Fruit fly (Drosophila melanogaster) whole organism, embryonic: ENCODE measurements around the gene Parg.

Experiments
- CG12155 ChIP-seq: fragments of 200-800 bp; sonication (Bioruptor generic); optimal IDR thresholded peaks from 3 replicates; lab custom pipeline; 2016; ENCODE audit warnings: missing biosample characterization, missing genetic modification characterization
- CG12236 ChIP-seq: fragments of 200-800 bp; sonication (Bioruptor generic); optimal IDR thresholded peaks from 2 replicates; lab custom pipeline; 2016; ENCODE audit warnings: missing biosample characterization, missing genetic modification characterization
- CG12659 ChIP-seq: fragments of 200-800 bp; sonication (Bioruptor generic); optimal IDR thresholded peaks from 3 replicates; lab custom pipeline; 2017; ENCODE audit warnings: mild to moderate bottlenecking, missing biosample characterization, missing genetic modification reagents, missing genetic modification characterization
- CG13424 ChIP-seq: fragments of 200-800 bp; sonication (Bioruptor generic); optimal IDR thresholded peaks from 2 replicates; lab custom pipeline; 2019; ENCODE audit warnings: missing biosample characterization, mild to moderate bottlenecking, missing genetic modification characterization, moderate library complexity
- CG15073 ChIP-seq: fragments of 200-800 bp; sonication (Bioruptor generic); optimal IDR thresholded peaks from 2 replicates; lab custom pipeline; 2016; ENCODE audit warnings: missing biosample characterization, missing genetic modification characterization
- CG1529 ChIP-seq: fragments of 200-800 bp; sonication (Bioruptor generic); optimal IDR thresholded peaks from 3 replicates; lab custom pipeline; 2018; ENCODE audit warnings: missing biosample characterization, missing genetic modification characterization
- CG15696 ChIP-seq: fragments of 200-800 bp; sonication (Bioruptor generic); optimal IDR thresholded peaks from 2 replicates; lab custom pipeline; 2019; ENCODE audit warnings: missing biosample characterization, mild to moderate bottlenecking, missing genetic modification characterization, moderate library complexity
- CG17328 ChIP-seq: fragments of 200-800 bp; sonication (Bioruptor generic); IDR thresholded peaks from 2 replicates; pipeline ENCODE4 v1.3.6; 2022; ENCODE audit warnings: missing biosample characterization, missing genetic modification characterization
- CG18011 ChIP-seq: fragments of 200-800 bp; sonication (Bioruptor generic); optimal IDR thresholded peaks from 2 replicates; lab custom pipeline; 2017; ENCODE audit warnings: missing biosample characterization, missing genetic modification characterization, mild to moderate bottlenecking, moderate library complexity, missing genotype
- CG1832 ChIP-seq: fragments of 200-800 bp; sonication (Bioruptor generic); optimal IDR thresholded peaks from 2 replicates; lab custom pipeline; 2017; ENCODE audit warnings: missing biosample characterization, mild to moderate bottlenecking, missing genetic modification characterization, inconsistent platforms
- CG18599 ChIP-seq: fragments of 200-800 bp; sonication (Bioruptor generic); optimal IDR thresholded peaks from 3 replicates; lab custom pipeline; 2017; ENCODE audit warnings: missing biosample characterization, missing genetic modification characterization, mild to moderate bottlenecking, moderate library complexity, missing genetic modification reagents
- CG2116 ChIP-seq: fragments of 200-800 bp; sonication (Bioruptor generic); optimal IDR thresholded peaks from 3 replicates; lab custom pipeline; 2018; ENCODE audit warnings: missing biosample characterization, mild to moderate bottlenecking, missing genetic modification characterization
- CG2712 ChIP-seq: fragments of 200-800 bp; optimal IDR thresholded peaks from 3 replicates; lab custom pipeline; 2019; ENCODE audit warnings: missing biosample characterization, mild to moderate bottlenecking, missing genetic modification characterization, moderate library complexity
- CG2889 ChIP-seq: fragments of 200-800 bp; sonication (Bioruptor generic); IDR thresholded peaks from 3 replicates; pipeline ENCODE4 v1.3.6; 2022; ENCODE audit warnings: missing biosample characterization, missing genetic modification characterization
- CG30403 ChIP-seq: fragments of 200-800 bp; sonication (Bioruptor generic); optimal IDR thresholded peaks from 3 replicates; lab custom pipeline; 2016; ENCODE audit warnings: missing biosample characterization, missing genetic modification characterization
- CG30431 ChIP-seq: fragments of 200-800 bp; sonication (Bioruptor generic); optimal IDR thresholded peaks from 2 replicates; lab custom pipeline; 2017; ENCODE audit warnings: missing biosample characterization, missing genetic modification characterization
- CG31388 ChIP-seq: fragments of 200-800 bp; sonication (Bioruptor generic); optimal IDR thresholded peaks from 2 replicates; lab custom pipeline; 2016; ENCODE audit warnings: missing biosample characterization, missing genetic modification characterization
- CG34376 ChIP-seq: fragments of 200-800 bp; sonication (Bioruptor generic); optimal IDR thresholded peaks from 2 replicates; lab custom pipeline; 2018; ENCODE audit warnings: missing biosample characterization, mild to moderate bottlenecking, missing genetic modification characterization
- CG3726 ChIP-seq: fragments of 200-800 bp; sonication (Bioruptor generic); IDR thresholded peaks from 3 replicates; pipeline ENCODE4, ENCODE4 v1.3.6; 2022; ENCODE audit warnings: missing biosample characterization, missing genetic modification characterization
- CG4360 ChIP-seq: fragments of 200-800 bp; sonication (Bioruptor generic); IDR thresholded peaks from 2 replicates; pipeline ENCODE4 v1.3.6; 2022; ENCODE audit warnings: missing biosample characterization, missing genetic modification characterization
- CG8281 ChIP-seq: fragments of 200-800 bp; sonication (Bioruptor generic); optimal IDR thresholded peaks from 2 replicates; lab custom pipeline; 2018; ENCODE audit warnings: missing biosample characterization, mild to moderate bottlenecking, missing genetic modification characterization, moderate library complexity
- Dad ChIP-seq: fragments of 200-800 bp; sonication (Bioruptor generic); optimal IDR thresholded peaks from 3 replicates; lab custom pipeline; 2016; ENCODE audit warnings: missing biosample characterization, missing genetic modification characterization
- Gug ChIP-seq: fragments of 200-800 bp; sonication (Bioruptor generic); IDR thresholded peaks from 4 replicates; pipeline ENCODE4 v1.3.6; 2022; ENCODE audit warnings: missing biosample characterization, missing genetic modification characterization
- H15 ChIP-seq: fragments of 200-800 bp; sonication (Bioruptor generic); IDR thresholded peaks from 3 replicates; pipeline ENCODE4 v1.3.6; 2022; ENCODE audit warnings: missing biosample characterization, missing genetic modification characterization
- H2.0 ChIP-seq: fragments of 200-800 bp; sonication (Bioruptor generic); IDR thresholded peaks from 2 replicates; pipeline ENCODE4 v1.3.6; 2022; ENCODE audit warnings: missing biosample characterization, missing genetic modification characterization
- Hr51 ChIP-seq, 2 experiments: fragments of 200-800 bp; sonication (Bioruptor generic); optimal IDR thresholded peaks; 2 replicates in 1 of 2; 3 replicates in 1 of 2; lab custom pipeline; 2016 to 2018; ENCODE audit warnings: missing biosample characterization in 2 of 2, missing genetic modification characterization in 2 of 2, mild to moderate bottlenecking in 1 of 2, moderate library complexity in 1 of 2
- Hr78 ChIP-seq, 2 experiments: fragments of 200-800 bp in 1 of 2; fragments of >200 bp in 1 of 2; sonication (Bioruptor generic) in 1 of 2; optimal IDR thresholded peaks; 2 replicates each; lab custom pipeline; 2017 to 2019; ENCODE audit warnings: missing biosample characterization in 2 of 2, missing genetic modification characterization in 2 of 2, mild to moderate bottlenecking in 1 of 2, moderate library complexity in 1 of 2
- Myb ChIP-seq: fragments of 200-800 bp; sonication (Bioruptor generic); optimal IDR thresholded peaks from 2 replicates; lab custom pipeline; 2016; ENCODE audit warnings: missing biosample characterization, missing genetic modification characterization
- NFAT ChIP-seq: fragments of 200-800 bp; sonication (Bioruptor generic); IDR thresholded peaks from 2 replicates; pipeline ENCODE4 v1.3.6; 2022; ENCODE audit warnings: missing biosample characterization, missing genetic modification characterization
- NK7.1 ChIP-seq: fragments of 200-800 bp; sonication (Bioruptor generic); optimal IDR thresholded peaks from 3 replicates; lab custom pipeline; 2016; ENCODE audit warnings: missing biosample characterization, missing genetic modification characterization
- Neu2 ChIP-seq: fragments of 200-800 bp; sonication (Bioruptor generic); optimal IDR thresholded peaks from 3 replicates; lab custom pipeline; 2016; ENCODE audit warnings: missing biosample characterization, missing genetic modification characterization, borderline replicate concordance
- Stat92E ChIP-seq, 3 experiments: fragments of >200 bp in 2 of 3; fragments of 200-800 bp in 1 of 3; sonication (Bioruptor generic) in 1 of 3; optimal IDR thresholded peaks; 2 replicates each; lab custom pipeline; 2017 to 2019; ENCODE audit warnings: missing biosample characterization in 3 of 3, missing genetic modification characterization in 3 of 3, mild to moderate bottlenecking in 1 of 3, moderate library complexity in 1 of 3
- Trl ChIP-seq, 3 experiments: fragments of >200 bp in 2 of 3; fragments of 200-800 bp in 1 of 3; sonication (Bioruptor generic) in 1 of 3; optimal IDR thresholded peaks; 2 replicates in 1 of 3; 3 replicates in 2 of 3; lab custom pipeline; 2016 to 2017; ENCODE audit warnings: missing biosample characterization in 1 of 3, missing genetic modification characterization in 1 of 3
- Xrp1 ChIP-seq: fragments of 200-800 bp; sonication (Bioruptor generic); IDR thresholded peaks from 2 replicates; pipeline ENCODE4 v1.3.6; 2022; ENCODE audit warnings: missing biosample characterization, missing genetic modification characterization
- cato ChIP-seq: fragments of 200-800 bp; sonication (Bioruptor generic); optimal IDR thresholded peaks from 2 replicates; lab custom pipeline; 2016; ENCODE audit warnings: missing biosample characterization, missing genetic modification characterization, borderline replicate concordance
- cg ChIP-seq: fragments of 200-800 bp; sonication (Bioruptor generic); optimal IDR thresholded peaks from 3 replicates; lab custom pipeline; 2019; ENCODE audit warnings: missing biosample characterization, mild to moderate bottlenecking, missing genetic modification characterization, moderate library complexity
- crol ChIP-seq: fragments of 200-800 bp; sonication (Bioruptor generic); IDR thresholded peaks from 2 replicates; pipeline ENCODE4 v1.3.6; 2022; ENCODE audit warnings: missing biosample characterization, missing genetic modification characterization
- crp ChIP-seq, 2 experiments: fragments of 200-800 bp; sonication (Bioruptor generic); optimal IDR thresholded peaks; 2 replicates in 1 of 2; 3 replicates in 1 of 2; lab custom pipeline; 2017; ENCODE audit warnings: missing biosample characterization in 2 of 2, missing genetic modification characterization in 2 of 2, mild to moderate bottlenecking in 1 of 2, moderate library complexity in 1 of 2
- ems ChIP-seq: fragments of 200-800 bp; sonication (Bioruptor generic); optimal IDR thresholded peaks from 3 replicates; lab custom pipeline; 2016; ENCODE audit warnings: missing biosample characterization, missing genetic modification characterization
- gt ChIP-seq: fragments of 200-800 bp; sonication (Bioruptor generic); IDR thresholded peaks from 2 replicates; pipeline ENCODE4 v1.3.6; 2022; ENCODE audit warnings: missing biosample characterization, missing genetic modification characterization
- kah ChIP-seq: fragments of 200-800 bp; sonication (Bioruptor generic); optimal IDR thresholded peaks from 2 replicates; lab custom pipeline; 2018; ENCODE audit warnings: missing biosample characterization, mild to moderate bottlenecking, missing genetic modification characterization
- knrl ChIP-seq: fragments of 200-800 bp; sonication (Bioruptor generic); IDR thresholded peaks from 3 replicates; pipeline ENCODE4 v1.3.6; 2022; ENCODE audit warnings: missing biosample characterization, missing genetic modification characterization; ENCODE audit not compliant: partially characterized antibody
- luna ChIP-seq: fragments of 200-800 bp; sonication (Bioruptor generic); optimal IDR thresholded peaks from 2 replicates; lab custom pipeline; 2016; ENCODE audit warnings: missing biosample characterization, missing genetic modification characterization
- sima ChIP-seq: fragments of 200-800 bp; sonication (Bioruptor generic); optimal IDR thresholded peaks from 2 replicates; lab custom pipeline; 2016; ENCODE audit warnings: missing biosample characterization, missing genetic modification characterization
- tap ChIP-seq: fragments of 200-800 bp; optimal IDR thresholded peaks from 3 replicates; lab custom pipeline; 2019; ENCODE audit warnings: missing biosample characterization, mild to moderate bottlenecking, missing genetic modification characterization, moderate library complexity
- tgo ChIP-seq: fragments of 200-800 bp; sonication (Bioruptor generic); IDR thresholded peaks from 3 replicates; pipeline ENCODE4 v1.3.6; 2022; ENCODE audit warnings: missing biosample characterization, missing genetic modification characterization
- zf30C ChIP-seq: fragments of 200-800 bp; sonication (Bioruptor generic); optimal IDR thresholded peaks from 3 replicates; lab custom pipeline; 2018; ENCODE audit warnings: missing biosample characterization, mild to moderate bottlenecking, missing genetic modification characterization

The Parg gene

DNA sequence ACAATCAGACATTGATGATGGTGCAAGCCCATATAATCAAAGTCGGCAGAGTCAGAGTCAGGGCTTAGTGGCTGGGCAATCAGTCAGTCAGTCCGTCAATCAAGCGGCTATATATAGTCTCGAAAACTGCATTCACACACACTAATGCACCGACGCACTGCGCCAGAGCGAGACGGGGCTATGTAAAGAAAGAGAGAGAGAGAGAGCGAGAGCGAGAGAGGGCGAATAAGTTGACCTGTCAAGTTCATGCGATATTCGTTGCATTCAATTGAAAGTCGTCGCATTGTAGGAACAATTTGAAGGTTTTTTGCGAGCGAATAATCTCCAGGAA, 11.1 kb upstream of the Parg start:
- no peak for TF ChIP-seq H2.0 (GFP tag; lab: Robert Waterston, UW)
- peak; percentile 56 for TF ChIP-seq CG1832 (GFP tag; lab: Kevin White, UChicago)
- peak in 1 of 2 experiments; percentile 96 for TF ChIP-seq Hr78 (GFP tag; optimal IDR thresholded peaks at IDR 0.05; lab: Kevin White, UChicago)
- TF ChIP-seq kah (GFP tag; lab: Kevin White, UChicago), result no peak
- peak; percentile 64 for TF ChIP-seq cg (GFP tag; lab: Kevin White, UChicago)
- peak; percentile 17 to 26 for TF ChIP-seq Trl (optimal IDR thresholded peaks at IDR 0.05; lab: Kevin White, UChicago)
- no peak for TF ChIP-seq Trl (GFP tag; optimal IDR thresholded peaks at IDR 0.05; lab: Kevin White, UChicago)
- TF ChIP-seq CG8281 (tag; lab: Kevin White, UChicago), result peak; percentile 94

DNA sequence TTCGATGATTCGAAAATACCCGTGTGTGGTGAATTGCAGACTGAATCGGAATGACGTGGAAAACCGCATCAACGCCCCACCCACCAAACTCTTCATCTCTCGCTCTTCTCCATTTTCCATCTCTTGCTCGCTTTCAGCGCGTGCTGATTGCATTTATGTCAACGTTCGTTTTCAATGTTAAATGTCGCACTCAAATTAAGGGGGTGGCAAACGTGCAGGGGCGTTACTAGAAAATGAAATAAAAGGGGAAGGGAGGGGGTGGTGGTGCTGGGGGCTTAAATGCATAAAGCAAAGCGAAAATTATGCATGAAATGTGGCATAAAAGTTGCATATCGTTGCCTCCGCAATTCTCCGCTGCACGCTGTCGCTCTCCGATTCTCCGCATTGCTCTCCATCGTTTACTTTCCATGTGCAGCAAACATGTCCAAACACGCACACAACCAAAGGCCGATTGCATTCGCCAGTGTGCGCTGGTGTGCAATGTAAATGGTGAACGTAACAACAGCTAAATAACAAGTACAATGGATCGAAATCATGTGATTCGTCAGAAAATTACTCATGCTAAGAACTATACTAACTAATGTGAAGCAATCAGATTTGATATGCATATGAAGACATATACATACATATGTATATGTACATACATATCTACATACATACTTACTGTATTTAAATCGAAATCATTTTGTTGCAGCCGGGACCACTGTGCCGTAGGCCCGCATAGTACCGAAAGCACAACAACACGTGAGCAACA, 10.6 kb upstream of the Parg start:
- TF ChIP-seq CG30403 (GFP tag; lab: Kevin White, UChicago) (no peak), CG2116 (GFP tag; lab: Kevin White, UChicago) (no peak), crp (GFP tag; optimal IDR thresholded peaks at IDR 0.05; lab: Kevin White, UChicago) (no peak), Hr51 (GFP tag; optimal IDR thresholded peaks at IDR 0.05; lab: Kevin White, UChicago) (peak in 1 of 2 experiments; percentile 35), gt (no peak), Xrp1 (GFP tag; lab: Robert Waterston, UW) (peak; percentile 35; the same call in 1 of the 2 replicates), tgo (GFP tag; lab: Robert Waterston, UW) (no peak), cato (GFP tag; lab: Kevin White, UChicago) (no peak), CG2712 (peak; percentile 34), luna (no peak), CG8281 (tag; lab: Kevin White, UChicago) (no peak), CG18011 (GFP tag; lab: Kevin White, UChicago) (no peak), CG4360 (GFP tag; lab: Robert Waterston, UW) (0 out of 2 replicates have a peak, but pooled peaks have one; percentile 18), Myb (GFP tag; lab: Kevin White, UChicago) (no peak), CG1529 (GFP tag; lab: Kevin White, UChicago) (peak; percentile 19), ems (GFP tag; lab: Kevin White, UChicago) (no peak), CG3726 (GFP tag; lab: Robert Waterston, UW) (no peak), CG15073 (GFP tag; lab: Kevin White, UChicago) (no peak), tap (tag; lab: Kevin White, UChicago) (peak; percentile 13), CG15696 (tag; lab: Kevin White, UChicago) (no peak), crol (GFP tag; lab: Robert Waterston, UW) (no peak), CG12236 (GFP tag; lab: Kevin White, UChicago) (no peak), sima (GFP tag; lab: Kevin White, UChicago) (no peak), zf30C (no peak), NFAT (GFP tag; lab: Robert Waterston, UW) (no peak), CG30431 (no peak), H15 (GFP tag; lab: Robert Waterston, UW) (no peak), Stat92E (GFP tag; optimal IDR thresholded peaks at IDR 0.05; lab: Kevin White, UChicago) (no peak), CG17328 (GFP tag; lab: Robert Waterston, UW) (peak; percentile 7; the same call in 1 of the 2 replicates), CG12659 (no peak), Neu2 (GFP tag; lab: Kevin White, UChicago) (no peak), Gug (no peak), CG31388 (GFP tag; lab: Kevin White, UChicago) (no peak), Dad (GFP tag; lab: Kevin White, UChicago) (no peak), CG13424 (tag; lab: Kevin White, UChicago) (peak; percentile 15), CG18599 (no peak), CG34376 (GFP tag; lab: Kevin White, UChicago) (no peak), knrl (GFP tag; lab: Robert Waterston, UW) (no peak), NK7.1 (GFP tag; lab: Kevin White, UChicago) (no peak), CG12155 (GFP tag; lab: Kevin White, UChicago) (no peak), CG2889 (GFP tag; lab: Robert Waterston, UW) (no peak)
